Fruit fly (Drosophila melanogaster) whole organism, embryonic: ENCODE measurements around the gene CG31231.

Source experiments
- CG10147 ChIP-seq: fragments of 200-800 bp; sonication (Bioruptor generic); optimal IDR thresholded peaks from 2 replicates; lab custom pipeline; 2019; ENCODE audit warnings: missing biosample characterization, mild to moderate bottlenecking, missing genetic modification characterization, moderate library complexity
- CG10321 ChIP-seq: fragments of 200-800 bp; sonication (Bioruptor generic); IDR thresholded peaks from 2 replicates; pipeline ENCODE4 v1.3.6; 2022; ENCODE audit warnings: missing biosample characterization, missing genetic modification characterization
- CG10565 ChIP-seq: fragments of 200-800 bp; sonication (Bioruptor generic); optimal IDR thresholded peaks from 3 replicates; lab custom pipeline; 2016; ENCODE audit warnings: missing biosample characterization, mild to moderate bottlenecking, missing genetic modification characterization
- CG12299 ChIP-seq: fragments of 200-800 bp; sonication (Bioruptor generic); optimal IDR thresholded peaks from 2 replicates; lab custom pipeline; 2018; ENCODE audit warnings: missing biosample characterization, mild to moderate bottlenecking, missing genetic modification characterization
- CG13424 ChIP-seq: fragments of 200-800 bp; sonication (Bioruptor generic); optimal IDR thresholded peaks from 2 replicates; lab custom pipeline; 2019; ENCODE audit warnings: missing biosample characterization, mild to moderate bottlenecking, missing genetic modification characterization, moderate library complexity
- CG14014 ChIP-seq: fragments of 200-800 bp; sonication (Bioruptor generic); IDR thresholded peaks from 2 replicates; pipeline ENCODE4 v1.3.6; 2022; ENCODE audit warnings: missing biosample characterization, missing genetic modification characterization
- CG14667 ChIP-seq: fragments of 200-800 bp; sonication (Bioruptor generic); IDR thresholded peaks from 2 replicates; pipeline ENCODE4 v1.3.6; 2022; ENCODE audit warnings: missing biosample characterization, missing genetic modification characterization
- CG14860 ChIP-seq: fragments of 200-800 bp; sonication (Bioruptor generic); IDR thresholded peaks from 3 replicates; pipeline ENCODE4 v1.3.6; 2022; ENCODE audit warnings: missing biosample characterization, missing genetic modification characterization; ENCODE audit not compliant: partially characterized antibody
- CG15479 ChIP-seq: fragments of 200-800 bp; sonication (Bioruptor generic); optimal IDR thresholded peaks from 3 replicates; lab custom pipeline; 2019; ENCODE audit warnings: missing biosample characterization, mild to moderate bottlenecking, missing genetic modification characterization, moderate library complexity
- CG1792 ChIP-seq: fragments of 200-800 bp; sonication (Bioruptor generic); optimal IDR thresholded peaks from 2 replicates; lab custom pipeline; 2016; ENCODE audit warnings: missing biosample characterization, missing genetic modification characterization
- CG30020 ChIP-seq: fragments of 200-800 bp; optimal IDR thresholded peaks from 2 replicates; lab custom pipeline; 2019; ENCODE audit warnings: missing biosample characterization, mild to moderate bottlenecking, missing genetic modification characterization, moderate library complexity
- CG32772 ChIP-seq: fragments of 200-800 bp; sonication (Bioruptor generic); IDR thresholded peaks from 2 replicates; pipeline ENCODE4 v1.3.6; 2022; ENCODE audit warnings: missing biosample characterization, missing genetic modification characterization
- CG33557 ChIP-seq: fragments of 200-800 bp; sonication (Bioruptor generic); optimal IDR thresholded peaks from 2 replicates; lab custom pipeline; 2019; ENCODE audit warnings: missing biosample characterization, mild to moderate bottlenecking, missing genetic modification characterization, moderate library complexity
- CG3847 ChIP-seq: fragments of 200-800 bp; sonication (Bioruptor generic); IDR thresholded peaks from 2 replicates; pipeline ENCODE4 v1.3.6; 2022; ENCODE audit warnings: missing biosample characterization, missing genetic modification characterization
- CG4282 ChIP-seq: fragments of 200-800 bp; sonication (Bioruptor generic); optimal IDR thresholded peaks from 2 replicates; lab custom pipeline; 2016; ENCODE audit warnings: missing biosample characterization, missing genetic modification characterization
- CG43689 ChIP-seq: fragments of 200-800 bp; sonication (Bioruptor generic); IDR thresholded peaks from 2 replicates; pipeline ENCODE4 v1.3.6; 2022; ENCODE audit warnings: missing biosample characterization, missing genetic modification characterization
- CG4707 ChIP-seq: fragments of 200-800 bp; sonication (Bioruptor generic); optimal IDR thresholded peaks from 2 replicates; lab custom pipeline; 2018; ENCODE audit warnings: missing biosample characterization, mild to moderate bottlenecking, missing genetic modification characterization, moderate library complexity
- CG6791 ChIP-seq: fragments of 200-800 bp; sonication (Bioruptor generic); IDR thresholded peaks from 3 replicates; pipeline ENCODE4 v1.3.6; 2022; ENCODE audit warnings: missing biosample characterization, missing genetic modification characterization; ENCODE audit not compliant: partially characterized antibody
- CG6813 ChIP-seq: fragments of 200-800 bp; sonication (Bioruptor generic); optimal IDR thresholded peaks from 2 replicates; lab custom pipeline; 2017; ENCODE audit warnings: missing biosample characterization, missing genetic modification characterization, mild to moderate bottlenecking, moderate library complexity, missing genetic modification reagents
- CG7963 ChIP-seq: fragments of 200-800 bp; sonication (Bioruptor generic); IDR thresholded peaks from 3 replicates; pipeline ENCODE4 v1.3.6; 2022; ENCODE audit warnings: missing biosample characterization, missing genetic modification characterization; ENCODE audit not compliant: partially characterized antibody
- CG7987 ChIP-seq: fragments of 200-800 bp; sonication (Bioruptor generic); optimal IDR thresholded peaks from 2 replicates; lab custom pipeline; 2018; ENCODE audit warnings: missing biosample characterization, mild to moderate bottlenecking, missing genetic modification characterization, moderate library complexity
- CG8089 ChIP-seq: fragments of 200-800 bp; sonication (Bioruptor generic); optimal IDR thresholded peaks from 3 replicates; lab custom pipeline; 2016; ENCODE audit warnings: missing biosample characterization, missing genetic modification characterization
- CG8944 ChIP-seq: fragments of 200-800 bp; sonication (Bioruptor generic); optimal IDR thresholded peaks from 3 replicates; lab custom pipeline; 2016; ENCODE audit warnings: missing biosample characterization, missing genetic modification characterization
- CG9817 ChIP-seq: fragments of 200-800 bp; sonication (Bioruptor generic); optimal IDR thresholded peaks from 2 replicates; lab custom pipeline; 2018; ENCODE audit warnings: missing biosample characterization, mild to moderate bottlenecking, missing genetic modification characterization, moderate library complexity
- Deaf1 ChIP-seq: fragments of 200-800 bp; optimal IDR thresholded peaks from 3 replicates; lab custom pipeline; 2019; ENCODE audit warnings: missing biosample characterization, mild to moderate bottlenecking, missing genetic modification characterization, moderate library complexity
- ERR ChIP-seq: fragments of 200-800 bp; sonication (Bioruptor generic); optimal IDR thresholded peaks from 2 replicates; lab custom pipeline; 2016; ENCODE audit warnings: missing biosample characterization, missing genetic modification characterization
- Eip74EF ChIP-seq, 2 experiments: fragments of 200-800 bp in 1 of 2; fragments of >200 bp in 1 of 2; sonication (Bioruptor generic) in 1 of 2; optimal IDR thresholded peaks; 2 replicates each; lab custom pipeline; 2017 to 2019; ENCODE audit warnings: missing biosample characterization in 2 of 2, missing genetic modification characterization in 2 of 2, mild to moderate bottlenecking in 1 of 2, moderate library complexity in 1 of 2
- HLH54F ChIP-seq: fragments of 200-800 bp; sonication (Bioruptor generic); optimal IDR thresholded peaks from 3 replicates; lab custom pipeline; 2016; ENCODE audit warnings: missing biosample characterization, missing genetic modification characterization
- Hsf ChIP-seq: fragments of 200-800 bp; sonication (Bioruptor generic); optimal IDR thresholded peaks from 3 replicates; lab custom pipeline; 2016; ENCODE audit warnings: missing biosample characterization, missing genetic modification characterization
- NK7.1 ChIP-seq: fragments of 200-800 bp; sonication (Bioruptor generic); optimal IDR thresholded peaks from 3 replicates; lab custom pipeline; 2016; ENCODE audit warnings: missing biosample characterization, missing genetic modification characterization
- Neu2 ChIP-seq: fragments of 200-800 bp; sonication (Bioruptor generic); optimal IDR thresholded peaks from 3 replicates; lab custom pipeline; 2016; ENCODE audit warnings: missing biosample characterization, missing genetic modification characterization, borderline replicate concordance
- Nf-YC ChIP-seq: fragments of 200-800 bp; optimal IDR thresholded peaks from 3 replicates; lab custom pipeline; 2019; ENCODE audit warnings: missing biosample characterization, mild to moderate bottlenecking, missing genetic modification characterization, moderate library complexity
- Rx ChIP-seq: fragments of 200-800 bp; sonication (Bioruptor generic); IDR thresholded peaks from 2 replicates; pipeline ENCODE4 v1.3.6; 2022; ENCODE audit warnings: missing biosample characterization, missing genetic modification characterization
- ac ChIP-seq: fragments of 200-800 bp; sonication (Bioruptor generic); optimal IDR thresholded peaks from 3 replicates; lab custom pipeline; 2017; ENCODE audit warnings: missing biosample characterization, mild to moderate bottlenecking, missing genetic modification characterization
- al ChIP-seq: fragments of 200-800 bp; sonication (Bioruptor generic); IDR thresholded peaks from 2 replicates; pipeline ENCODE4 v1.3.6; 2022; ENCODE audit warnings: missing biosample characterization, missing genetic modification characterization
- ap ChIP-seq: fragments of 200-800 bp; sonication (Bioruptor generic); IDR thresholded peaks from 2 replicates; pipeline ENCODE4 v1.3.6; 2022; ENCODE audit warnings: missing biosample characterization, missing genetic modification characterization
- bowl ChIP-seq: fragments of 200-800 bp; sonication (Bioruptor generic); IDR thresholded peaks from 2 replicates; pipeline ENCODE4 v1.3.6; 2022; ENCODE audit warnings: missing biosample characterization, missing genetic modification characterization
- chif ChIP-seq, 2 experiments: fragments of 200-800 bp; sonication (Bioruptor generic); optimal IDR thresholded peaks; 3 replicates each; lab custom pipeline; 2016; ENCODE audit warnings: missing biosample characterization in 2 of 2, missing genetic modification characterization in 2 of 2
- corto ChIP-seq: fragments of 200-800 bp; sonication (Bioruptor generic); optimal IDR thresholded peaks from 2 replicates; lab custom pipeline; 2016; ENCODE audit warnings: missing biosample characterization, mild to moderate bottlenecking, missing genetic modification characterization, moderate library complexity
- grau ChIP-seq: fragments of 200-800 bp; optimal IDR thresholded peaks from 3 replicates; lab custom pipeline; 2019; ENCODE audit warnings: missing biosample characterization, mild to moderate bottlenecking, missing genetic modification characterization, moderate library complexity
- ken ChIP-seq: fragments of 200-800 bp; sonication (Bioruptor generic); IDR thresholded peaks from 3 replicates; pipeline ENCODE4 v1.3.6; 2022; ENCODE audit warnings: missing biosample characterization, missing genetic modification characterization
- mld ChIP-seq: fragments of 200-800 bp; sonication (Bioruptor generic); IDR thresholded peaks from 3 replicates; pipeline ENCODE4 v1.3.6; 2022; ENCODE audit warnings: missing biosample characterization, missing genetic modification characterization; ENCODE audit not compliant: partially characterized antibody
- onecut ChIP-seq: fragments of 200-800 bp; sonication (Bioruptor generic); IDR thresholded peaks from 2 replicates; pipeline ENCODE4 v1.3.6; 2022; ENCODE audit warnings: missing biosample characterization, missing genetic modification characterization
- sob ChIP-seq: fragments of 200-800 bp; sonication (Bioruptor generic); IDR thresholded peaks from 2 replicates; pipeline ENCODE4 v1.3.6; 2022; ENCODE audit warnings: missing biosample characterization, missing genetic modification characterization
- sr ChIP-seq: fragments of 200-800 bp; sonication (Bioruptor generic); IDR thresholded peaks from 3 replicates; pipeline ENCODE4 v1.3.6; 2022; ENCODE audit warnings: missing biosample characterization, missing genetic modification characterization
- usp ChIP-seq: fragments of >200 bp; optimal IDR thresholded peaks from 2 replicates; lab custom pipeline; 2017; ENCODE audit warnings: missing biosample characterization, missing genetic modification characterization
- vvl ChIP-seq: fragments of 200-800 bp; sonication (Bioruptor generic); IDR thresholded peaks from 2 replicates; pipeline ENCODE4 v1.3.6; 2022; ENCODE audit warnings: missing biosample characterization, missing genetic modification characterization
- zf30C ChIP-seq: fragments of 200-800 bp; sonication (Bioruptor generic); optimal IDR thresholded peaks from 3 replicates; lab custom pipeline; 2018; ENCODE audit warnings: missing biosample characterization, mild to moderate bottlenecking, missing genetic modification characterization
- zfh1 ChIP-seq: fragments of 200-800 bp; sonication (Bioruptor generic); IDR thresholded peaks from 3 replicates; pipeline ENCODE4 v1.3.6; 2022; ENCODE audit warnings: missing biosample characterization, missing genetic modification characterization

CG31231 gene

DNA sequence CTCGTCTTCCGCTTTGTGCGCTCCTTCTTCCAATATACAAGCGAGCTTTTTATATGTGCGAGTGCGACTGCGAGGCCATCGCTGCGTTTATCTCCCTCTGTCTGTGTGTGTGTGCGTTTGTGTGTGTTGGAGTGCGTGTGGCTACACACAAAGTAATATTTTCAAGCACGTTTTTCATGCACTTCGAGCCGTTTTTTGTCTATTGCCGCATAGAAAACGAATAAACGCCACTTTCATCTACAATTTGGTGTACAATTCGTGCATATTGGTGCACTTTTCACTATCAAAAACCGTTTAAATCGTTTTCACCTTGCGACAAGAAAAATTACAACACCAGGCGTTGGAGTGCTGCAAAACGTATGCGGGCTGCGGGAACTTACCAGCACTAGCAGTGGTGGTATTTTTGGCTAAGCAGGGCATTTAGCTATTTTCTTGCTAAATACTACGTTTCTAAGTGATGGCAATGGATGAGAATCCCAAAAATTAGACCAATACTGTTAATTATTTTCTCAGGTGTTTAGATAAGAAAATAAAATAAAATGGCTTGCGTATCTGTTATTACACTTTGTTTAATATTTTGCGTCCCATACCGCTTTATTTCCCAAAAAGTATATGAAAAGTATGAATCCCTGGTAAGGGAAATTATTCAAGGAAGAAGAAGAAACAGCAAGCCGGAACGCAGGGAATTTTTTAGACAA is 6.1 kb upstream of the CG31231 start, which contains the start of the genes CG31224 and CstF64 (continued):
- TF ChIP-seq grau (peak; percentile 81), mld (GFP tag; lab: Robert Waterston, UW) (no peak), CG14667 (GFP tag; lab: Robert Waterston, UW) (peak; percentile 76), vvl (GFP tag; lab: Robert Waterston, UW) (peak; percentile 90), CG3847 (GFP tag; lab: Robert Waterston, UW) (peak; percentile 92), CG6813 (GFP tag; lab: Kevin White, UChicago) (peak; percentile 11), ac (GFP tag; lab: Kevin White, UChicago) (no peak), Neu2 (no peak), HLH54F (GFP tag; lab: Kevin White, UChicago) (peak; percentile 94), CG15479 (GFP tag; lab: Kevin White, UChicago) (no peak), Eip74EF (GFP tag; optimal IDR thresholded peaks at IDR 0.05; lab: Kevin White, UChicago) (peak in 1 of 2 experiments; percentile 6), sob (peak; percentile 85), CG8944 (peak; percentile 90), CG14860 (GFP tag; lab: Robert Waterston, UW) (no peak), CG14014 (GFP tag; lab: Robert Waterston, UW) (peak; percentile 81), NK7.1 (GFP tag; lab: Kevin White, UChicago) (peak; percentile 79), ap (peak; percentile 75), CG4707 (GFP tag; lab: Kevin White, UChicago) (no peak), CG6791 (GFP tag; lab: Robert Waterston, UW) (no peak), al (GFP tag; lab: Robert Waterston, UW) (peak; percentile 77), CG9817 (tag; lab: Kevin White, UChicago) (peak; percentile 85), Rx (GFP tag; lab: Robert Waterston, UW) (peak; percentile 74), CG13424 (tag; lab: Kevin White, UChicago) (peak; percentile 83), CG10321 (GFP tag; lab: Robert Waterston, UW) (no peak), CG30020 (tag; lab: Kevin White, UChicago) (peak; percentile 76), sr (GFP tag; lab: Robert Waterston, UW) (0 out of 3 replicates have a peak, but pooled peaks have one; percentile 4), CG43689 (GFP tag; lab: Robert Waterston, UW) (peak; percentile 58), ken (GFP tag; lab: Robert Waterston, UW) (peak; percentile 78; the same call in 2 of the 3 replicates), CG4282 (GFP tag; lab: Kevin White, UChicago) (peak; percentile 84), corto (GFP tag; lab: Kevin White, UChicago) (no peak), onecut (peak; percentile 15; the same call in 1 of the 2 replicates), CG32772 (GFP tag; lab: Robert Waterston, UW) (peak; percentile 77), CG7987 (GFP tag; lab: Kevin White, UChicago) (peak; percentile 55), CG1792 (GFP tag; lab: Kevin White, UChicago) (peak; percentile 83), CG12299 (tag; lab: Kevin White, UChicago) (peak; percentile 54), bowl (GFP tag; lab: Robert Waterston, UW) (no peak), CG8089 (peak; percentile 65), Hsf (GFP tag; lab: Kevin White, UChicago) (peak; percentile 92), chif (GFP tag; optimal IDR thresholded peaks at IDR 0.05; lab: Kevin White, UChicago) (peak; percentile 87 to 88), usp (GFP tag; lab: Kevin White, UChicago) (no peak), CG7963 (GFP tag; lab: Robert Waterston, UW) (no peak), CG10147 (GFP tag; lab: Kevin White, UChicago) (peak; percentile 60), CG10565 (GFP tag; lab: Kevin White, UChicago) (peak; percentile 12), zfh1 (GFP tag; lab: Robert Waterston, UW) (peak; percentile 86; the same call in 2 of the 3 replicates), zf30C (GFP tag; lab: Kevin White, UChicago) (no peak), Deaf1 (tag; lab: Kevin White, UChicago) (no peak), ERR (GFP tag; lab: Kevin White, UChicago) (peak; percentile 85), CG33557 (GFP tag; lab: Kevin White, UChicago) (peak; percentile 68), Nf-YC (tag; lab: Kevin White, UChicago) (no peak)
